Worm (Caenorhabditis elegans): Measurements from ENCODE around the gene ZK563.2.

ZK563.2 gene

DNA sequence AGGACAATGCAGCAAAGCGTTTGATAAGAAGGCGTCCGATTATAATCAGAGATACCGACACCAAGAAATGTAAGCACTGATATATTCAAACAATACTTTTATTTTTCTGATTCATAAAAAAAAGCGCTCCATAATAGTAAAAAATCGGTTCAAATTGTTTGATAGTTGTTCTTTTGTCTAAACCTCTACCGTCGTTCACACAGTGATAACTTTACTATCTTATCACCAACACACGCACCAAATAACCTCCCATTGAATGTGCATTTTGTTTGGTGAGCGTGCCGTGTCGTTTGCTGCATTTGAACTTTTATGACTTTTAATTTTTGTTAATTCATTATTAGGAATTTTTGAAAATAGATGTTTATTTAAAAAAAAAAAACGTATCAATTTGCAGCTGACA is 34.6 kb upstream of the ZK563.2 start (continued):
- TF ChIP-seq nhr-42 (GFP tag; IDR thresholded peaks at IDR 0.05) (no peak), dve-1 (tag; optimal IDR thresholded peaks at IDR 0.05; ENCODE audit: insufficient read depth) (peak; percentile 61), Y75B8A.6 (GFP tag; IDR thresholded peaks at IDR 0.05) (no peak), daf-19 (GFP tag; conservative IDR thresholded peaks at IDR 0.05) (no peak), ceh-32 (tag; optimal IDR thresholded peaks at IDR 0.05; ENCODE audit: poor library complexity) (no peak), unc-62 (GFP tag; optimal IDR thresholded peaks at IDR 0.05 in 1 of 2) (peak in 1 of 2 experiments; percentile 44), unc-62 (tag; optimal IDR thresholded peaks at IDR 0.05) (no peak), lsy-2 (tag; optimal IDR thresholded peaks at IDR 0.05) (no peak), hlh-30 (tag; optimal IDR thresholded peaks at IDR 0.05; ENCODE audit: insufficient read depth) (no peak), hmg-1.1 (GFP tag; IDR thresholded peaks at IDR 0.05) (no peak), mes-2 (tag; optimal IDR thresholded peaks at IDR 0.05; ENCODE audit: poor library complexity, severe bottlenecking) (no peak), ceh-62 (tag; optimal IDR thresholded peaks at IDR 0.05) (no peak), ceh-44 (GFP tag; IDR thresholded peaks at IDR 0.05) (no peak), pqm-1 (tag; optimal IDR thresholded peaks at IDR 0.05) (peak; percentile 92), snpc-1.2 (GFP tag; IDR thresholded peaks at IDR 0.05) (no peak), mep-1 (tag; optimal IDR thresholded peaks at IDR 0.05) (no peak), arid-1 (GFP tag; conservative IDR thresholded peaks at IDR 0.05) (no peak)

DNA sequence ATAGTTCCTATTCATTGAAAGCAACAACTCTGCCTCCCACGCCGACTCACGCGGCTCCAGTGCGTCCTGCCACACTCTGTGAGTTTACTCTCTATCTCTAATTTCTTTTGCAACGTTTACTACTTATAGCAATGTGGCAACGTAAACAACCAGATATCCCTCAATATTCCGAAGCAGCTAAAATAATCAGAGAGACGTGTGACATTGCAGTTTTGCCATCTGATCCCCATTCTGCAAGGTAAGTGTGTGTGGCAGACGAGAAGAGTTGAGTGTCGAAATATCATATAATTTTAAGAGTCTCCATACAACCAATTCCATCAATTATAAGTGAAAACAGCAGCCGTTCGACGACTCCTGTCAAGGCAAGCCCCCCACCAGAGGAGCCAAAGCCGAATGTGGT is 28.9 kb upstream of the ZK563.2 start:
- TF ChIP-seq F10B5.3 (tag; optimal IDR thresholded peaks at IDR 0.05) = no peak
- no peak for TF ChIP-seq zip-11 (GFP tag; IDR thresholded peaks at IDR 0.05)
- TF ChIP-seq hlh-11 (tag; optimal IDR thresholded peaks at IDR 0.05) = no peak
- no peak for TF ChIP-seq nhr-237 (tag; optimal IDR thresholded peaks at IDR 0.05)
- TF ChIP-seq unc-62 (GFP tag; optimal IDR thresholded peaks at IDR 0.05 in 1 of 2) = no peak
- TF ChIP-seq unc-62 (tag; optimal IDR thresholded peaks at IDR 0.05) = no peak
- TF ChIP-seq zag-1 (tag; optimal IDR thresholded peaks at IDR 0.05) = no peak

DNA sequence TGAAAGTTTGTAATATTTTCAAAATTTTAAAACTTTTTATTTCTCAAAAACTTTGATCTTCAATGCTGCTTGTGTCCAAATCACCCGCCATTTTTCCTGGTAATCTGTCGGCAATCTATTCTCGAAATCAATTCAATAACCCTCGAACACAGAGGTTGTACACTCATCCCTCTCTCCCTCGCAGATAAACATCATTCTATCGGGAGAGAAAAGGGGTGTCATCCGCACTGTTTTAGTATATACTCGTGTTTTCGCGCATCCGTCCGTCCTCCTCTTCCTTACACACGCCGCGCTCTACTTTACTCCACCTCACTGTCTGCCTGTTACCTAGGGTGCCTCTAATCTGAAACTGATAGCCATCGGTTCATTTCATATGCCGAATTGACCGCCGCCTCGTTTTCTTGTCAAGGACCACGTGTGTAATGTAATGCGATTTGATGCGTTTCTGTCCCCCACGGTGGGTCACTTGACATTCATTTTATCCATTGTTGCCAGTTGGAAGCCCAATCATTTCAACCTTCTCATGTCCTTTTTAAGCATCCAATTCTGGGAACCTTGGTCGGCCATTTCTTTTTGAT is 25.1 kb upstream of the ZK563.2 start:
- TF ChIP-seq hlh-30 (tag; optimal IDR thresholded peaks at IDR 0.05; ENCODE audit: insufficient read depth) (peak; percentile 50), snpc-4 (tag; optimal IDR thresholded peaks at IDR 0.05) (no peak)

DNA sequence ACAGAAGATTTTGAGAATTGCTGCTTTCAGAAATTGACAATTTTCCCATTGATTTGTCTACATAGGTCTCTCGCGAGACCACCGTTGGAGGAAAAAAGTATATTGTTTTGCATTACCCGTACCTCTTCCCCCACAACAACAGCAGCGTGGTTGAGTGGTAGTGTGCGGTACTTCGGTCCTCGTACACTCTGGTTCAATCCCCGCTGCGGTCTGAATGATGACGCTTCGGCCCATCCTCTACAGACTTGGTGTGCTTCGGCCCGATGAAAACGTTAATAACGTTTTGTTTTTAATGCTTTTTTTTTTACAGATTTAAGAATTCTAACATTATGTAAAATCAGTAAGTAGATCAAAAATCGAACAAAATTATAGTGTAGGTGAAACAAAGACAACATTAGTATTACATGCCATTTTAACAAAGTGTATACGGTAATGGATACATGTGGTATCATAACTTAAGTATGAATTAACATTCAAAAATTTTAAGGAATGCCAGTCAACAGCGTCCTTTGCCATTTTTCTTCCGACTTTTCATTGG is 20.8 kb upstream of the ZK563.2 start, which contains the start of gene ZK816.3:
TSS of gene ZK816.3 (plus strand) at position 488 of the 538 bp plus-strand sequence.
- TF ChIP-seq arid-1 (GFP tag; conservative IDR thresholded peaks at IDR 0.05) (0 out of 2 replicates have a peak, but pooled peaks have one; percentile 43), madf-9 (GFP tag; conservative IDR thresholded peaks at IDR 0.05) (no peak), daf-12 (tag; optimal IDR thresholded peaks at IDR 0.05) (no peak), F26F4.8 (GFP tag; conservative IDR thresholded peaks at IDR 0.05) (0 out of 2 replicates have a peak, but pooled peaks have one; percentile 37), lsy-2 (tag; optimal IDR thresholded peaks at IDR 0.05) (no peak), unc-62 (GFP tag; optimal IDR thresholded peaks at IDR 0.05 in 1 of 2) (peak in 1 of 2 experiments; percentile 9), unc-62 (tag; optimal IDR thresholded peaks at IDR 0.05) (no peak), aha-1 (tag) (peak; percentile 33), lin-15B (tag; optimal IDR thresholded peaks at IDR 0.05) (no peak), F10B5.3 (tag; optimal IDR thresholded peaks at IDR 0.05) (no peak), ctbp-1 (GFP tag; IDR thresholded peaks at IDR 0.05) (peak; percentile 64; the same call in 1 of the 2 replicates), egl-27 (tag; optimal IDR thresholded peaks at IDR 0.05) (no peak), zag-1 (tag; optimal IDR thresholded peaks at IDR 0.05) (no peak), nhr-48 (tag; optimal IDR thresholded peaks at IDR 0.05) (no peak), T20F7.1 (GFP tag; optimal IDR thresholded peaks at IDR 0.05) (no peak), spr-3 (GFP tag; optimal IDR thresholded peaks at IDR 0.05) (no peak), lir-3 (tag; optimal IDR thresholded peaks at IDR 0.05) (peak; percentile 26), php-3 (GFP tag; IDR thresholded peaks at IDR 0.05) (no peak), duxl-1 (tag; optimal IDR thresholded peaks at IDR 0.05; ENCODE audit: poor library complexity) (peak; percentile 67), ama-1 (optimal IDR thresholded peaks at IDR 0.05) (no peak), vab-7 (GFP tag; IDR thresholded peaks at IDR 0.05) (peak; percentile 73), dve-1 (tag; optimal IDR thresholded peaks at IDR 0.05; ENCODE audit: insufficient read depth) (peak; percentile 45), F37D6.2 (tag; optimal IDR thresholded peaks at IDR 0.05) (no peak), zip-11 (GFP tag; IDR thresholded peaks at IDR 0.05) (0 out of 2 replicates have a peak, but pooled peaks have one; percentile 21), mep-1 (tag; optimal IDR thresholded peaks at IDR 0.05) (peak; percentile 40), fkh-10 (GFP tag; optimal IDR thresholded peaks at IDR 0.05) (no peak), unc-130 (GFP tag; optimal IDR thresholded peaks at IDR 0.05) (peak; percentile 20), nhr-76 (tag; optimal IDR thresholded peaks at IDR 0.05) (no peak), T26A8.4 (GFP tag; IDR thresholded peaks at IDR 0.05) (peak; percentile 32; the same call in 1 of the 2 replicates), nhr-41 (GFP tag; IDR thresholded peaks at IDR 0.05) (no peak)

Data from whole organism, L4 larva.